Fruit fly (Drosophila melanogaster) whole organism, prepupa: ENCODE results near the gene CG42818.

Experiments
- CG10631 ChIP-seq: fragments of 200-800 bp; sonication (Bioruptor generic); optimal IDR thresholded peaks from 2 replicates; lab custom pipeline; 2016; ENCODE audit warnings: missing biosample characterization, missing genetic modification characterization
- CG10669 ChIP-seq: fragments of 200-800 bp; sonication (Bioruptor generic); optimal IDR thresholded peaks from 3 replicates; lab custom pipeline; 2018; ENCODE audit warnings: missing biosample characterization, mild to moderate bottlenecking, missing genetic modification characterization, moderate library complexity
- CG11294 ChIP-seq: fragments of 200-800 bp; sonication (Bioruptor generic); IDR thresholded peaks from 2 replicates; pipeline ENCODE4 v1.3.6; 2022; ENCODE audit warnings: missing biosample characterization, missing genetic modification characterization
- CG11762 ChIP-seq: fragments of 200-800 bp; sonication (Bioruptor generic); optimal IDR thresholded peaks from 3 replicates; lab custom pipeline; 2016; ENCODE audit warnings: missing biosample characterization, missing genetic modification characterization; ENCODE audit not compliant: insufficient read depth
- CG11902 ChIP-seq: fragments of 200-800 bp; sonication (Bioruptor generic); optimal IDR thresholded peaks from 3 replicates; lab custom pipeline; 2016; ENCODE audit warnings: missing biosample characterization, missing genetic modification characterization
- CG15336 ChIP-seq: fragments of 200-800 bp; sonication (Bioruptor generic); IDR thresholded peaks from 2 replicates; pipeline ENCODE4 v1.3.6; 2022; ENCODE audit warnings: missing biosample characterization, missing genetic modification characterization
- CG1621 ChIP-seq: fragments of 200-800 bp; sonication (Bioruptor generic); optimal IDR thresholded peaks from 3 replicates; lab custom pipeline; 2018; ENCODE audit warnings: missing biosample characterization, mild to moderate bottlenecking, missing genetic modification characterization
- CG3032 ChIP-seq: fragments of 200-800 bp; optimal IDR thresholded peaks from 2 replicates; lab custom pipeline; 2019; ENCODE audit warnings: missing biosample characterization, mild to moderate bottlenecking, missing genetic modification characterization, moderate library complexity
- CG31627 ChIP-seq: fragments of 200-800 bp; sonication (Bioruptor generic); optimal IDR thresholded peaks from 3 replicates; lab custom pipeline; 2016; ENCODE audit warnings: missing biosample characterization, missing genetic modification characterization
- CG32006 ChIP-seq: fragments of 200-800 bp; sonication (Bioruptor generic); optimal IDR thresholded peaks from 3 replicates; lab custom pipeline; 2017; ENCODE audit warnings: missing biosample characterization, mild to moderate bottlenecking, missing genetic modification characterization
- CG3919 ChIP-seq: fragments of 200-800 bp; sonication (Bioruptor generic); optimal IDR thresholded peaks from 3 replicates; lab custom pipeline; 2016; ENCODE audit warnings: missing biosample characterization, missing genetic modification characterization
- CG4318 ChIP-seq: fragments of 200-800 bp; sonication (Bioruptor generic); optimal IDR thresholded peaks from 3 replicates; lab custom pipeline; 2017; ENCODE audit warnings: missing biosample characterization, mild to moderate bottlenecking, missing genetic modification characterization
- CG6163 ChIP-seq: fragments of 200-800 bp; sonication (Bioruptor generic); IDR thresholded peaks from 3 replicates; pipeline ENCODE4 v1.3.6; 2022; ENCODE audit warnings: missing biosample characterization, missing genetic modification characterization
- CG6792 ChIP-seq: fragments of 200-800 bp; sonication (Bioruptor generic); optimal IDR thresholded peaks from 3 replicates; lab custom pipeline; 2016; ENCODE audit warnings: missing biosample characterization, missing genetic modification characterization
- CG6854 ChIP-seq: fragments of 200-800 bp; sonication (Bioruptor generic); optimal IDR thresholded peaks from 2 replicates; lab custom pipeline; 2017; ENCODE audit warnings: missing biosample characterization, mild to moderate bottlenecking, missing genetic modification characterization
- CG7368 ChIP-seq: fragments of 200-800 bp; sonication (Bioruptor generic); optimal IDR thresholded peaks from 3 replicates; lab custom pipeline; 2016; ENCODE audit warnings: missing biosample characterization, missing genetic modification characterization
- CG8119 ChIP-seq: fragments of 200-800 bp; sonication (Bioruptor generic); IDR thresholded peaks from 3 replicates; pipeline ENCODE4 v1.3.6; 2022; ENCODE audit warnings: missing biosample characterization, missing genetic modification characterization
- CG8319 ChIP-seq: fragments of 200-800 bp; sonication (Bioruptor generic); optimal IDR thresholded peaks from 3 replicates; lab custom pipeline; 2016; ENCODE audit warnings: missing biosample characterization, missing genetic modification characterization
- CG8632 ChIP-seq: fragments of 200-800 bp; sonication (Bioruptor generic); optimal IDR thresholded peaks from 3 replicates; lab custom pipeline; 2016; ENCODE audit warnings: missing biosample characterization, missing genetic modification characterization
- CG9139 ChIP-seq: fragments of 200-800 bp; sonication (Bioruptor generic); optimal IDR thresholded peaks from 3 replicates; lab custom pipeline; 2017; ENCODE audit warnings: missing biosample characterization, mild to moderate bottlenecking, missing genetic modification characterization
- Eip78C ChIP-seq: fragments of 200-800 bp; sonication (Bioruptor generic); peaks from one replicate; lab custom pipeline; 2016; ENCODE audit warnings: missing biosample characterization, missing genetic modification characterization
- Ets21C ChIP-seq: fragments of 200-800 bp; sonication (Bioruptor generic); optimal IDR thresholded peaks from 3 replicates; lab custom pipeline; 2016; ENCODE audit warnings: missing biosample characterization, missing genetic modification characterization
- Ets96B ChIP-seq: fragments of 200-800 bp; optimal IDR thresholded peaks from 2 replicates; lab custom pipeline; 2019; ENCODE audit warnings: missing biosample characterization, mild to moderate bottlenecking, missing genetic modification characterization, moderate library complexity
- Hr38 ChIP-seq: sonication (Bioruptor generic); optimal IDR thresholded peaks from 2 replicates; lab custom pipeline; 2016; ENCODE audit warnings: missing biosample characterization, missing genetic modification characterization
- Hr4 ChIP-seq: fragments of 200-800 bp; sonication (Bioruptor generic); optimal IDR thresholded peaks from 3 replicates; lab custom pipeline; 2016; ENCODE audit warnings: missing biosample characterization, missing genetic modification characterization
- Lpt ChIP-seq: fragments of 200-800 bp; sonication (Bioruptor generic); optimal IDR thresholded peaks from 3 replicates; lab custom pipeline; 2016; ENCODE audit warnings: missing biosample characterization, missing genetic modification characterization
- Met ChIP-seq: fragments of 200-800 bp; sonication (Bioruptor generic); optimal IDR thresholded peaks from 3 replicates; lab custom pipeline; 2016; ENCODE audit warnings: missing biosample characterization, missing genetic modification characterization
- OdsH ChIP-seq: fragments of 200-800 bp; sonication (Bioruptor generic); optimal IDR thresholded peaks from 3 replicates; lab custom pipeline; 2016; ENCODE audit warnings: missing biosample characterization, missing genetic modification characterization
- Smox ChIP-seq: fragments of 200-800 bp; sonication (Bioruptor generic); optimal IDR thresholded peaks from 3 replicates; lab custom pipeline; 2016; ENCODE audit warnings: missing biosample characterization, missing genetic modification characterization
- Sox102F ChIP-seq: fragments of 200-800 bp; sonication (Bioruptor generic); optimal IDR thresholded peaks from 2 replicates; lab custom pipeline; 2016; ENCODE audit warnings: missing biosample characterization, mild to moderate bottlenecking, missing genetic modification characterization
- achi ChIP-seq: fragments of 200-800 bp; sonication (Bioruptor generic); optimal IDR thresholded peaks from 3 replicates; lab custom pipeline; 2016; ENCODE audit warnings: missing biosample characterization, missing genetic modification characterization
- acj6 ChIP-seq: fragments of 200-800 bp; sonication (Bioruptor generic); optimal IDR thresholded peaks from 3 replicates; lab custom pipeline; 2016; ENCODE audit warnings: missing biosample characterization, missing genetic modification characterization
- cyc ChIP-seq: fragments of 200-800 bp; sonication (Bioruptor generic); optimal IDR thresholded peaks from 3 replicates; lab custom pipeline; 2016; ENCODE audit warnings: missing biosample characterization, missing genetic modification characterization
- dac ChIP-seq: fragments of 200-800 bp; sonication (Bioruptor generic); optimal IDR thresholded peaks from 2 replicates; lab custom pipeline; 2017; ENCODE audit warnings: missing biosample characterization, mild to moderate bottlenecking, missing genetic modification characterization
- fd59A ChIP-seq: fragments of 200-800 bp; sonication (Bioruptor generic); optimal IDR thresholded peaks from 2 replicates; lab custom pipeline; 2017; ENCODE audit warnings: missing biosample characterization, mild to moderate bottlenecking, missing genetic modification characterization, missing genetic modification reagents
- fd85E ChIP-seq: fragments of 200-800 bp; sonication (Bioruptor generic); optimal IDR thresholded peaks from 3 replicates; lab custom pipeline; 2016; ENCODE audit warnings: missing biosample characterization, missing genetic modification characterization
- fkh ChIP-seq: fragments of 200-800 bp; sonication (Bioruptor generic); optimal IDR thresholded peaks from 3 replicates; lab custom pipeline; 2017; ENCODE audit warnings: missing biosample characterization, mild to moderate bottlenecking, missing genetic modification characterization, moderate library complexity
- lz ChIP-seq: fragments of 200-800 bp; sonication (Bioruptor generic); optimal IDR thresholded peaks from 3 replicates; lab custom pipeline; 2016; ENCODE audit warnings: missing biosample characterization, missing genetic modification characterization
- net ChIP-seq: fragments of 200-800 bp; sonication (Bioruptor generic); optimal IDR thresholded peaks from 3 replicates; lab custom pipeline; 2016; ENCODE audit warnings: missing biosample characterization, missing genetic modification characterization
- salr ChIP-seq, 2 experiments: fragments of 200-800 bp; sonication (Bioruptor generic); optimal IDR thresholded peaks; 3 replicates each; lab custom pipeline; 2016 to 2018; ENCODE audit warnings: missing biosample characterization in 2 of 2, missing genetic modification characterization in 2 of 2, mild to moderate bottlenecking in 1 of 2
- spab ChIP-seq: fragments of 200-800 bp; sonication (Bioruptor generic); optimal IDR thresholded peaks from 2 replicates; lab custom pipeline; 2017; ENCODE audit warnings: missing biosample characterization, mild to moderate bottlenecking, missing genetic modification characterization, missing genetic modification reagents
- ss ChIP-seq, 2 experiments: fragments of 200-800 bp; sonication (Bioruptor generic); optimal IDR thresholded peaks; 2 replicates in 1 of 2; 3 replicates in 1 of 2; lab custom pipeline; 2017 to 2018; ENCODE audit warnings: mild to moderate bottlenecking in 2 of 2, missing biosample characterization in 2 of 2, missing genetic modification characterization in 2 of 2, moderate library complexity in 1 of 2
- svp ChIP-seq: fragments of 200-800 bp; sonication (Bioruptor generic); peaks from one replicate; lab custom pipeline; 2016; ENCODE audit warnings: missing biosample characterization, missing genetic modification characterization
- topi ChIP-seq: fragments of 200-800 bp; sonication (Bioruptor generic); optimal IDR thresholded peaks from 3 replicates; lab custom pipeline; 2016; ENCODE audit warnings: missing biosample characterization, missing genetic modification characterization
- vri ChIP-seq: fragments of 200-800 bp; sonication (Bioruptor generic); optimal IDR thresholded peaks from 3 replicates; lab custom pipeline; 2016; ENCODE audit warnings: missing biosample characterization, mild to moderate bottlenecking, missing genetic modification characterization

CG42818 gene

dm6 chr2L:16284306-16285299 is 42.9 kb downstream of the CG42818 start (continued):
- TF ChIP-seq fd85E (GFP tag; lab: Kevin White, UChicago) (peak; percentile 67), Lpt (GFP tag; lab: Kevin White, UChicago) (peak; percentile 45), ss (GFP tag; optimal IDR thresholded peaks at IDR 0.05; lab: Kevin White, UChicago) (peak in 1 of 2 experiments; percentile 69), svp (GFP tag; lab: Kevin White, UChicago) (peak; percentile 74), OdsH (GFP tag; lab: Kevin White, UChicago) (peak; percentile 76), CG32006 (GFP tag; lab: Kevin White, UChicago) (peak; percentile 64), net (peak; percentile 47), CG15336 (GFP tag; lab: Robert Waterston, UW) (no peak), salr (GFP tag; optimal IDR thresholded peaks at IDR 0.05; lab: Kevin White, UChicago) (peak; percentile 38 to 55), acj6 (peak; percentile 80), CG31627 (peak; percentile 68)
- TF ChIP-seq, all 60 proteins: peak for 52

dm6 chr2L:16285692-16286359 is 44.1 kb downstream of the CG42818 start:
- TF ChIP-seq Lpt (GFP tag; lab: Kevin White, UChicago) (peak; percentile 74), CG11902 (GFP tag; lab: Kevin White, UChicago) (peak; percentile 89), CG9139 (GFP tag; lab: Kevin White, UChicago) (peak; percentile 31), fd59A (GFP tag; lab: Kevin White, UChicago) (peak; percentile 72), CG8632 (GFP tag; lab: Kevin White, UChicago) (peak; percentile 85), Ets96B (tag; lab: Kevin White, UChicago) (peak; percentile 86), acj6 (peak; percentile 88), CG6854 (peak; percentile 55), ss (GFP tag; optimal IDR thresholded peaks at IDR 0.05; lab: Kevin White, UChicago) (peak in 1 of 2 experiments; percentile 70), Hr4 (GFP tag; lab: Kevin White, UChicago) (peak; percentile 87), CG4318 (GFP tag; lab: Kevin White, UChicago) (peak; percentile 63), Eip78C (peak; percentile 97), Hr38 (GFP tag; lab: Kevin White, UChicago) (no peak), CG15336 (GFP tag; lab: Robert Waterston, UW) (no peak), Smox (peak; percentile 91), Ets21C (peak; percentile 87), vri (GFP tag; lab: Kevin White, UChicago) (peak; percentile 85), spab (GFP tag; lab: Kevin White, UChicago) (peak; percentile 54), CG11762 (GFP tag; lab: Kevin White, UChicago) (peak; percentile 84), salr (GFP tag; optimal IDR thresholded peaks at IDR 0.05; lab: Kevin White, UChicago) (peak; percentile 38 to 79), CG8319 (GFP tag; lab: Kevin White, UChicago) (peak; percentile 77), topi (GFP tag; lab: Kevin White, UChicago) (peak; percentile 92), CG3032 (tag; lab: Kevin White, UChicago) (peak; percentile 87), svp (GFP tag; lab: Kevin White, UChicago) (peak; percentile 95), net (peak; percentile 86), CG10631 (GFP tag; lab: Kevin White, UChicago) (peak; percentile 87), Sox102F (GFP tag; lab: Kevin White, UChicago) (peak; percentile 93), dac (GFP tag; lab: Kevin White, UChicago) (peak; percentile 71), fkh (peak; percentile 22), lz (GFP tag; lab: Kevin White, UChicago) (peak; percentile 90), CG8119 (GFP tag; lab: Robert Waterston, UW) (no peak), CG3919 (GFP tag; lab: Kevin White, UChicago) (peak; percentile 88), CG6792 (GFP tag; lab: Kevin White, UChicago) (peak; percentile 85), cyc (GFP tag; lab: Kevin White, UChicago) (peak; percentile 92), CG10669 (GFP tag; lab: Kevin White, UChicago) (peak; percentile 87), Met (peak; percentile 92), CG11294 (no peak), CG1621 (tag; lab: Kevin White, UChicago) (peak; percentile 83), CG7368 (GFP tag; lab: Kevin White, UChicago) (peak; percentile 93), CG31627 (peak; percentile 94), achi (GFP tag; lab: Kevin White, UChicago) (peak; percentile 83), CG6163 (GFP tag; lab: Robert Waterston, UW) (no peak)
